Fruit fly (Drosophila melanogaster) whole organism, adult: ENCODE results near the gene Ctl2.

Source experiments
- CG11617 ChIP-seq: fragments of 200-800 bp; sonication (Bioruptor generic); optimal IDR thresholded peaks from 2 replicates; lab custom pipeline; 2017; ENCODE audit warnings: mild to moderate bottlenecking, missing biosample characterization, missing genetic modification reagents, missing genetic modification characterization
- CG12768 ChIP-seq: fragments of 200-800 bp; sonication (Bioruptor generic); optimal IDR thresholded peaks from 2 replicates; lab custom pipeline; 2017; ENCODE audit warnings: missing biosample characterization, missing genetic modification characterization, mild to moderate bottlenecking, moderate library complexity, missing genetic modification reagents
- CG14711 ChIP-seq: fragments of 200-800 bp; sonication (Bioruptor generic); optimal IDR thresholded peaks from 2 replicates; lab custom pipeline; 2018; ENCODE audit warnings: missing biosample characterization, mild to moderate bottlenecking, missing genetic modification characterization, moderate library complexity
- CG1620 ChIP-seq: fragments of 200-800 bp; sonication (Bioruptor generic); optimal IDR thresholded peaks from 2 replicates; lab custom pipeline; 2016; ENCODE audit warnings: missing biosample characterization, missing genetic modification characterization
- CG33017 ChIP-seq: fragments of 200-800 bp; sonication (Bioruptor generic); optimal IDR thresholded peaks from 2 replicates; lab custom pipeline; 2018; ENCODE audit warnings: missing biosample characterization, mild to moderate bottlenecking, missing genetic modification characterization, moderate library complexity
- CG5204 ChIP-seq: fragments of 200-800 bp; sonication (Bioruptor generic); optimal IDR thresholded peaks from 2 replicates; lab custom pipeline; 2016; ENCODE audit warnings: missing biosample characterization, missing genetic modification characterization
- CG7045 ChIP-seq: fragments of 200-800 bp; sonication (Bioruptor generic); optimal IDR thresholded peaks from 2 replicates; lab custom pipeline; 2017; ENCODE audit warnings: missing biosample characterization, mild to moderate bottlenecking, missing genetic modification characterization
- CG7101 ChIP-seq: fragments of 200-800 bp; sonication (Bioruptor generic); optimal IDR thresholded peaks from 2 replicates; lab custom pipeline; 2018; ENCODE audit warnings: missing biosample characterization, mild to moderate bottlenecking, missing genetic modification characterization, moderate library complexity
- Clk ChIP-seq: fragments of 200-800 bp; sonication (Bioruptor generic); optimal IDR thresholded peaks from 2 replicates; lab custom pipeline; 2017; ENCODE audit warnings: missing biosample characterization, missing genetic modification characterization
- Crg-1 ChIP-seq: fragments of 200-800 bp; sonication (Bioruptor generic); optimal IDR thresholded peaks from 2 replicates; lab custom pipeline; 2016; ENCODE audit warnings: missing biosample characterization, missing genetic modification characterization
- Hr96 ChIP-seq: fragments of 200-800 bp; sonication (Bioruptor generic); optimal IDR thresholded peaks from 2 replicates; lab custom pipeline; 2016; ENCODE audit warnings: missing biosample characterization, missing genetic modification characterization
- Mnt ChIP-seq: fragments of 200-800 bp; sonication (Bioruptor generic); optimal IDR thresholded peaks from 2 replicates; lab custom pipeline; 2016; ENCODE audit warnings: missing biosample characterization, mild to moderate bottlenecking, missing genetic modification characterization
- bab1 ChIP-seq: fragments of 200-800 bp; sonication (Bioruptor generic); optimal IDR thresholded peaks from 3 replicates; lab custom pipeline; 2019; ENCODE audit warnings: missing biosample characterization, mild to moderate bottlenecking, missing genetic modification characterization, moderate library complexity
- cic ChIP-seq: fragments of 200-800 bp; sonication (Bioruptor generic); optimal IDR thresholded peaks from 2 replicates; lab custom pipeline; 2017; ENCODE audit warnings: missing biosample characterization, mild to moderate bottlenecking, missing genetic modification characterization, moderate library complexity
- cnc ChIP-seq, 2 experiments: fragments of >200 bp; optimal IDR thresholded peaks; 2 replicates each; lab custom pipeline; 2017
- kay ChIP-seq: fragments of 200-800 bp; sonication (Bioruptor generic); peaks from one replicate; lab custom pipeline; 2016; ENCODE audit warnings: missing biosample characterization, missing genetic modification characterization, borderline replicate concordance
- ovo ChIP-seq: fragments of 200-800 bp; sonication (Bioruptor generic); optimal IDR thresholded peaks from 2 replicates; lab custom pipeline; 2016; ENCODE audit warnings: missing biosample characterization, missing genetic modification characterization
- pad ChIP-seq: fragments of 200-800 bp; sonication (Bioruptor generic); optimal IDR thresholded peaks from 3 replicates; lab custom pipeline; 2017; ENCODE audit warnings: missing biosample characterization, missing genetic modification characterization, mild to moderate bottlenecking, moderate library complexity, missing genetic modification reagents
- tj ChIP-seq: fragments of 200-800 bp; sonication (Bioruptor generic); optimal IDR thresholded peaks from 3 replicates; lab custom pipeline; 2017; ENCODE audit warnings: missing biosample characterization, mild to moderate bottlenecking, missing genetic modification characterization, moderate library complexity
- toe ChIP-seq: fragments of 200-800 bp; sonication (Bioruptor generic); optimal IDR thresholded peaks from 2 replicates; lab custom pipeline; 2016; ENCODE audit warnings: missing biosample characterization, missing genetic modification characterization

Gene Ctl2

dm6 chr3R:29151621-29152092 is 28.5 kb downstream of the Ctl2 start, which contains the start of gene eIF2D:
TSS of gene eIF2D (minus strand) at chr3R:29151794.
- peak; percentile 29 for TF ChIP-seq Crg-1 (GFP tag; lab: Kevin White, UChicago)
- no peak for TF ChIP-seq kay
- TF ChIP-seq Mnt = peak; percentile 62
- TF ChIP-seq tj (GFP tag; lab: Kevin White, UChicago) = no peak
- no peak for TF ChIP-seq toe
- TF ChIP-seq Hr96 = peak; percentile 33
- TF ChIP-seq cic = no peak
- peak; percentile 58 for TF ChIP-seq CG7101 (tag; lab: Kevin White, UChicago)
- peak; percentile 58 for TF ChIP-seq CG12768 (GFP tag; lab: Kevin White, UChicago)
- TF ChIP-seq Clk (GFP tag; lab: Kevin White, UChicago) = no peak
- peak; percentile 21 for TF ChIP-seq pad (GFP tag; lab: Kevin White, UChicago)
- TF ChIP-seq CG7045 (GFP tag; lab: Kevin White, UChicago) = peak; percentile 34
- TF ChIP-seq CG1620 = no peak
- TF ChIP-seq cnc (optimal IDR thresholded peaks at IDR 0.05; lab: Kevin White, UChicago) = no peak
- TF ChIP-seq ovo (GFP tag; lab: Kevin White, UChicago) = no peak
- TF ChIP-seq CG14711 (tag; lab: Kevin White, UChicago) = peak; percentile 58
- peak; percentile 54 for TF ChIP-seq CG33017 (tag; lab: Kevin White, UChicago)
- no peak for TF ChIP-seq CG5204 (GFP tag; lab: Kevin White, UChicago)
- peak; percentile 77 for TF ChIP-seq bab1
- peak; percentile 58 for TF ChIP-seq CG11617 (GFP tag; lab: Kevin White, UChicago)

dm6 chr3R:29153197-29153644 is 30.1 kb downstream of the Ctl2 start, which contains the start of the genes Slbp and Rpn2:
TSS of gene Slbp (minus strand) at chr3R:29153266.
TSS of gene Rpn2 (plus strand) at chr3R:29153524.
- TF ChIP-seq CG1620 (peak; percentile 62), cnc (optimal IDR thresholded peaks at IDR 0.05; lab: Kevin White, UChicago) (peak; percentile 94 to 96), CG14711 (tag; lab: Kevin White, UChicago) (peak; percentile 73), bab1 (peak; percentile 88), toe (no peak), Crg-1 (GFP tag; lab: Kevin White, UChicago) (peak; percentile 77), CG12768 (GFP tag; lab: Kevin White, UChicago) (peak; percentile 63), cic (peak; percentile 47), CG33017 (tag; lab: Kevin White, UChicago) (peak; percentile 42), Hr96 (peak; percentile 75), tj (GFP tag; lab: Kevin White, UChicago) (peak; percentile 21), CG5204 (GFP tag; lab: Kevin White, UChicago) (no peak), kay (no peak), CG7045 (GFP tag; lab: Kevin White, UChicago) (peak; percentile 22), ovo (GFP tag; lab: Kevin White, UChicago) (peak; percentile 6), CG11617 (GFP tag; lab: Kevin White, UChicago) (peak; percentile 61), Mnt (peak; percentile 77), CG7101 (tag; lab: Kevin White, UChicago) (peak; percentile 74), Clk (GFP tag; lab: Kevin White, UChicago) (peak; percentile 61), pad (GFP tag; lab: Kevin White, UChicago) (peak; percentile 72)

- peak; percentile 86 for TF ChIP-seq CG12768 (GFP tag; lab: Kevin White, UChicago)
- TF ChIP-seq CG14711 (tag; lab: Kevin White, UChicago) = peak; percentile 63
- peak; percentile 59 for TF ChIP-seq tj (GFP tag; lab: Kevin White, UChicago)
- peak; percentile 77 for TF ChIP-seq CG33017 (tag; lab: Kevin White, UChicago)
- TF ChIP-seq ovo (GFP tag; lab: Kevin White, UChicago) = peak; percentile 97
- peak; percentile 80 for TF ChIP-seq bab1
- peak; percentile 73 for TF ChIP-seq pad (GFP tag; lab: Kevin White, UChicago)
- no peak for TF ChIP-seq toe
- peak; percentile 89 for TF ChIP-seq Hr96
- peak; percentile 62 for TF ChIP-seq CG1620
- TF ChIP-seq cnc (optimal IDR thresholded peaks at IDR 0.05; lab: Kevin White, UChicago) = peak in 1 of 2 experiments; percentile 10
- peak; percentile 82 for TF ChIP-seq CG7045 (GFP tag; lab: Kevin White, UChicago)
- peak; percentile 92 for TF ChIP-seq CG11617 (GFP tag; lab: Kevin White, UChicago)
- TF ChIP-seq CG7101 (tag; lab: Kevin White, UChicago) = peak; percentile 80
- TF ChIP-seq Mnt = peak; percentile 71
- no peak for TF ChIP-seq kay
- peak; percentile 74 for TF ChIP-seq cic
- TF ChIP-seq Crg-1 (GFP tag; lab: Kevin White, UChicago) = peak; percentile 65
- TF ChIP-seq Clk (GFP tag; lab: Kevin White, UChicago) = peak; percentile 53
- TF ChIP-seq CG5204 (GFP tag; lab: Kevin White, UChicago) = no peak
Observed at dm6 chr3R:29157418-29158398, 34.5 kb downstream of the Ctl2 start, which contains the start of gene rdog. TSS of gene rdog (plus strand) at chr3R:29158122.

- TF ChIP-seq cic = peak; percentile 89
- peak; percentile 12 for TF ChIP-seq Mnt
- no peak for TF ChIP-seq CG12768 (GFP tag; lab: Kevin White, UChicago)
Observed at dm6 chr3R:29158721-29159120, 35.6 kb downstream of the Ctl2 start.

dm6 chr3R:29159620-29160019 is 36.5 kb downstream of the Ctl2 start:
- TF ChIP-seq CG14711 (tag; lab: Kevin White, UChicago) (no peak), tj (GFP tag; lab: Kevin White, UChicago) (no peak), Clk (GFP tag; lab: Kevin White, UChicago) (no peak), kay (no peak), CG5204 (GFP tag; lab: Kevin White, UChicago) (no peak), CG7045 (GFP tag; lab: Kevin White, UChicago) (no peak), CG1620 (no peak), CG11617 (GFP tag; lab: Kevin White, UChicago) (no peak), bab1 (no peak), pad (GFP tag; lab: Kevin White, UChicago) (no peak), CG12768 (GFP tag; lab: Kevin White, UChicago) (no peak), CG33017 (tag; lab: Kevin White, UChicago) (no peak), cic (no peak)
